Worm (Caenorhabditis elegans) whole organism, midembryonic: ENCODE measurements around the gene max-1.

Experiments
- T22C8.4 ChIP-seq: fragments of 200-800 bp; sonication (Bioruptor generic); IDR thresholded peaks from 2 replicates; pipeline ENCODE4 v1.3.6; 2022; ENCODE audit warnings: missing genetic modification characterization, missing compliant biosample characterization
- cog-1 ChIP-seq: sonication (generic microtip); optimal IDR thresholded peaks from 2 replicates; lab custom pipeline; 2016; ENCODE audit warnings: missing genetic modification characterization, missing compliant biosample characterization
- flt-1 ChIP-seq: fragments of 200-800 bp; sonication (Bioruptor generic); IDR thresholded peaks from 2 replicates; pipeline ENCODE4 v1.3.6; 2022; ENCODE audit warnings: missing genetic modification characterization, missing compliant biosample characterization
- klf-2 ChIP-seq: fragments of 200-800 bp; sonication (Bioruptor generic); conservative IDR thresholded peaks from 2 replicates; pipeline ENCODE4 v1.3.6; 2022; ENCODE audit warnings: missing genetic modification reagents, missing genetic modification characterization, missing compliant biosample characterization
- med-1 ChIP-seq: sonication (generic microtip); optimal IDR thresholded peaks from 2 replicates; lab custom pipeline; 2017; ENCODE audit warnings: missing genetic modification characterization, mild to moderate bottlenecking, missing compliant biosample characterization, antibody characterized with exemption, missing genetic modification reagents; ENCODE audit not compliant: insufficient read depth
- ref-1 ChIP-seq: fragments of 200-800 bp; sonication (Bioruptor generic); conservative IDR thresholded peaks from 2 replicates; pipeline ENCODE4 v1.3.6; 2022; ENCODE audit warnings: missing genetic modification reagents, missing genetic modification characterization, missing compliant biosample characterization
- tab-1 ChIP-seq: fragments of 200-800 bp; sonication (Bioruptor generic); IDR thresholded peaks from 2 replicates; pipeline ENCODE4 v1.3.6; 2022; ENCODE audit warnings: missing genetic modification characterization, missing compliant biosample characterization
- ztf-23 ChIP-seq: fragments of 200-800 bp; sonication (Bioruptor generic); IDR thresholded peaks from 2 replicates; pipeline ENCODE4 v1.3.6; 2022; ENCODE audit warnings: missing genetic modification reagents, missing genetic modification characterization, missing compliant biosample characterization
- ztf-29 ChIP-seq: fragments of 200-800 bp; sonication (Bioruptor generic); IDR thresholded peaks from 2 replicates; pipeline ENCODE4 v1.3.6; 2022; ENCODE audit warnings: missing genetic modification reagents, missing genetic modification characterization, missing compliant biosample characterization

ce11 chrV:13085227-13085640 lies 34.8 kb downstream of the max-1 start:
- no peak for TF ChIP-seq flt-1 (GFP tag; lab: Robert Waterston, UW)
- no peak for TF ChIP-seq med-1 (GFP tag; lab: Kevin White, UChicago)
- TF ChIP-seq T22C8.4 (GFP tag; lab: Robert Waterston, UW) = no peak
- TF ChIP-seq tab-1 (GFP tag; lab: Robert Waterston, UW) = no peak
- TF ChIP-seq ztf-29 (GFP tag; lab: Robert Waterston, UW) = no peak
- no peak for TF ChIP-seq ref-1 (GFP tag; lab: Robert Waterston, UW)
- TF ChIP-seq klf-2 (GFP tag; lab: Robert Waterston, UW) = no peak
- no peak for TF ChIP-seq ztf-23 (GFP tag; lab: Robert Waterston, UW)
- no peak for TF ChIP-seq cog-1 (tag; lab: Kevin White, UChicago)
